Fruit fly (Drosophila melanogaster): Measurements from ENCODE around the gene rempA.

DNA sequence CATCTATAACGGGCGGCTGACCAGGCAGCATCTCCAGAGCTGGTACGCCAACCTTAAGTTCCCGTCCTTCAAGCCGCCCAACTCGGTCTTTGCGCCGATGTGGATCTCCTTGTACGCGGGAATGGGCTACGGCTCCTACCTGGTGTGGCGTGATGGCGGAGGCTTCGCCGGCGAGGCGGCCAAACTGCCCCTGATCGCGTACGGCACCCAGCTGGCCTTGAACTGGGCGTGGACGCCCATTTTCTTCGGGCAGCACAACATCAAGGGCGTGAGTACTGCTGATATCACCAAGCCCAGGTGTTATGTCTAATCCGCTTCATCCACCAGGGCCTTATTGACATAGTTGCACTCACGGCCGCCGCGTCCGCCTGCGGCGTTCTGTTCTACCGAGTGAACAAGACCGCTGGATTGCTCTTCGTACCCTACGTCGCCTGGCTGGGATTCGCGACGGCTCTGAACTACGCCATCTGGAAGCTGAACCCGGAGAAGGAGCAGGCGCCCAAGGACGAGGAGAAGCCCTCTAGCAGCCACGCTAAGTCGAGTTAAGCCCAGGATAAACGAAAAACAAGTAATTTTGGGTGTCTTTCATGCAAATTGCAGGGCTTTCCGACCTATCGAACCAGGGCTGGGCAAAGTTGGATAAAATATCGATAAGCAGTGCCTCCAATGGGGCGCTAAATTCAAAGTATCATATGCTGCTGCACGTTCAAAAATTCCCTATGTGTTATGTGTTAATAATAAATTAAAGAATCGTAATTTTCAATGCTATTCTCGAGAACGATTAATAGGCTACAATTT, at the start of gene rempA:
- no peak for TF ChIP-seq CG32264 (GFP tag; optimal IDR thresholded peaks at IDR 0.05)
- TF ChIP-seq Mio (GFP tag; optimal IDR thresholded peaks at IDR 0.05), result no peak
- no peak for TF ChIP-seq Hr78 (GFP tag; optimal IDR thresholded peaks at IDR 0.05)
- TF ChIP-seq Hr83 (GFP tag; optimal IDR thresholded peaks at IDR 0.05; ENCODE audit: poor library complexity, severe bottlenecking), result no peak
- TF ChIP-seq OdsH (GFP tag; optimal IDR thresholded peaks at IDR 0.05), result no peak
- no peak for TF ChIP-seq Hnf4 (GFP tag; optimal IDR thresholded peaks at IDR 0.05)
- TF ChIP-seq h (GFP tag; optimal IDR thresholded peaks at IDR 0.05), result no peak
- no peak for TF ChIP-seq Rel (GFP tag; optimal IDR thresholded peaks at IDR 0.05)
- no peak for TF ChIP-seq Rel (tag; optimal IDR thresholded peaks at IDR 0.05)
- no peak for TF ChIP-seq Myc (optimal IDR thresholded peaks at IDR 0.05)
